Worm (Caenorhabditis elegans): ENCODE measurements around the gene F28B4.1.
A peak's percentile ranks its signal among the peaks of the same experiment; 100 is the strongest.

F28B4.1 gene

ce11 chrX:3226348-3227229, 21.7 kb downstream of the F28B4.1 start:
- TF ChIP-seq tbx-11 (GFP tag; IDR thresholded peaks at IDR 0.05) (no peak), scrt-1 (GFP tag; IDR thresholded peaks at IDR 0.05) (0 out of 2 replicates have a peak, but pooled peaks have one; percentile 44), B0310.2 (tag; optimal IDR thresholded peaks at IDR 0.05) (no peak), tra-4 (tag; optimal IDR thresholded peaks at IDR 0.05) (no peak), aly-1 (tag; optimal IDR thresholded peaks at IDR 0.05) (peak; percentile 9), hmg-4 (GFP tag; optimal IDR thresholded peaks at IDR 0.05) (peak; percentile 54), F13C5.2 (tag; optimal IDR thresholded peaks at IDR 0.05) (no peak), ama-1 (optimal IDR thresholded peaks at IDR 0.05) (no peak)

- TF ChIP-seq sea-1 (GFP tag; conservative IDR thresholded peaks at IDR 0.05) (no peak), ets-7 (tag; optimal IDR thresholded peaks at IDR 0.05) (no peak), hmbx-1 (tag; optimal IDR thresholded peaks at IDR 0.05) (no peak), aly-1 (tag; optimal IDR thresholded peaks at IDR 0.05) (no peak), hmg-4 (GFP tag; optimal IDR thresholded peaks at IDR 0.05) (no peak), B0310.2 (tag; optimal IDR thresholded peaks at IDR 0.05) (no peak), tbx-37 (GFP tag; conservative IDR thresholded peaks at IDR 0.05) (no peak), pes-1 (GFP tag; IDR thresholded peaks at IDR 0.05) (no peak), ceh-36 (tag; optimal IDR thresholded peaks at IDR 0.05) (no peak), hnd-1 (tag; optimal IDR thresholded peaks at IDR 0.05) (no peak), ama-1 (optimal IDR thresholded peaks at IDR 0.05) (no peak), flt-1 (GFP tag; IDR thresholded peaks at IDR 0.05) (no peak), scrt-1 (GFP tag; IDR thresholded peaks at IDR 0.05) (no peak), tra-4 (tag; optimal IDR thresholded peaks at IDR 0.05) (no peak), tbx-11 (GFP tag; IDR thresholded peaks at IDR 0.05) (no peak), ceh-13 (GFP tag; optimal IDR thresholded peaks at IDR 0.05) (no peak), F13C5.2 (tag; optimal IDR thresholded peaks at IDR 0.05) (no peak)
Measured at ce11 chrX:3228701-3229100, 23.8 kb downstream of the F28B4.1 start.

ce11 chrX:3230575-3230974, 25.7 kb downstream of the F28B4.1 start:
- TF ChIP-seq F13C5.2 (tag; optimal IDR thresholded peaks at IDR 0.05) (no peak), scrt-1 (GFP tag; IDR thresholded peaks at IDR 0.05) (no peak)

- TF ChIP-seq ceh-36 (tag; optimal IDR thresholded peaks at IDR 0.05) (no peak), hnd-1 (tag; optimal IDR thresholded peaks at IDR 0.05) (no peak), B0310.2 (tag; optimal IDR thresholded peaks at IDR 0.05) (no peak), ceh-13 (GFP tag; optimal IDR thresholded peaks at IDR 0.05) (no peak), sea-1 (GFP tag; conservative IDR thresholded peaks at IDR 0.05) (no peak), ets-7 (tag; optimal IDR thresholded peaks at IDR 0.05) (no peak), F13C5.2 (tag; optimal IDR thresholded peaks at IDR 0.05) (no peak), flt-1 (GFP tag; IDR thresholded peaks at IDR 0.05) (no peak), hmbx-1 (tag; optimal IDR thresholded peaks at IDR 0.05) (no peak), tbx-37 (GFP tag; conservative IDR thresholded peaks at IDR 0.05) (no peak)
Measured at ce11 chrX:3235358-3235816, 30.5 kb downstream of the F28B4.1 start, which contains the start of gene F28B4.3. Gene F28B4.3 (minus strand): TSS chrX:3235408.

ce11 chrX:3243614-3244013, 38.7 kb downstream of the F28B4.1 start, which contains the start of gene irg-7:
Gene irg-7 (minus strand): TSS chrX:3243636.
- TF ChIP-seq aly-1 (tag; optimal IDR thresholded peaks at IDR 0.05) (no peak), pes-1 (GFP tag; IDR thresholded peaks at IDR 0.05) (no peak), sea-1 (GFP tag; conservative IDR thresholded peaks at IDR 0.05) (no peak)

ce11 chrX:3244402-3244801, 39.5 kb downstream of the F28B4.1 start:
- TF ChIP-seq F13C5.2 (tag; optimal IDR thresholded peaks at IDR 0.05): no peak
- TF ChIP-seq ama-1 (optimal IDR thresholded peaks at IDR 0.05): no peak
- TF ChIP-seq B0310.2 (tag; optimal IDR thresholded peaks at IDR 0.05): no peak
- no peak for TF ChIP-seq aly-1 (tag; optimal IDR thresholded peaks at IDR 0.05)
- TF ChIP-seq scrt-1 (GFP tag; IDR thresholded peaks at IDR 0.05): no peak
- TF ChIP-seq tbx-11 (GFP tag; IDR thresholded peaks at IDR 0.05): no peak
- TF ChIP-seq tra-4 (tag; optimal IDR thresholded peaks at IDR 0.05): no peak
- no peak for TF ChIP-seq hmbx-1 (tag; optimal IDR thresholded peaks at IDR 0.05)
- no peak for TF ChIP-seq ets-7 (tag; optimal IDR thresholded peaks at IDR 0.05)
- TF ChIP-seq flt-1 (GFP tag; IDR thresholded peaks at IDR 0.05): no peak
- TF ChIP-seq hmg-4 (GFP tag; optimal IDR thresholded peaks at IDR 0.05): no peak
- no peak for TF ChIP-seq sea-1 (GFP tag; conservative IDR thresholded peaks at IDR 0.05)
- TF ChIP-seq ceh-36 (tag; optimal IDR thresholded peaks at IDR 0.05): no peak
- TF ChIP-seq tbx-37 (GFP tag; conservative IDR thresholded peaks at IDR 0.05): no peak
- TF ChIP-seq hnd-1 (tag; optimal IDR thresholded peaks at IDR 0.05): no peak
- TF ChIP-seq ceh-13 (GFP tag; optimal IDR thresholded peaks at IDR 0.05): no peak
- no peak for TF ChIP-seq pes-1 (GFP tag; IDR thresholded peaks at IDR 0.05)

ce11 chrX:3245812-3246211, 40.9 kb downstream of the F28B4.1 start, which contains the start of gene F40F4.7:
Gene F40F4.7 (minus strand): TSS chrX:3245933.
- TF ChIP-seq F13C5.2 (tag; optimal IDR thresholded peaks at IDR 0.05) (peak; percentile 67), tbx-11 (GFP tag; IDR thresholded peaks at IDR 0.05) (no peak), hmg-4 (GFP tag; optimal IDR thresholded peaks at IDR 0.05) (peak; percentile 8), ama-1 (optimal IDR thresholded peaks at IDR 0.05) (no peak)

ce11 chrX:3247768-3248167, 42.9 kb downstream of the F28B4.1 start:
- no peak for TF ChIP-seq ets-7 (tag; optimal IDR thresholded peaks at IDR 0.05)
- no peak for TF ChIP-seq tbx-37 (GFP tag; conservative IDR thresholded peaks at IDR 0.05)
- no peak for TF ChIP-seq B0310.2 (tag; optimal IDR thresholded peaks at IDR 0.05)
- no peak for TF ChIP-seq F13C5.2 (tag; optimal IDR thresholded peaks at IDR 0.05)
- no peak for TF ChIP-seq tbx-11 (GFP tag; IDR thresholded peaks at IDR 0.05)
- no peak for TF ChIP-seq hmg-4 (GFP tag; optimal IDR thresholded peaks at IDR 0.05)
